Worm (Caenorhabditis elegans): ENCODE data around the gene mpst-7.
A peak's percentile ranks its signal among the peaks of the same experiment; 100 is the strongest.

mpst-7 gene

ce11 chrV:12907436-12907835, 53.5 kb downstream of the mpst-7 start:
- peak; percentile 43 for TF ChIP-seq hlh-1 (tag; optimal IDR thresholded peaks at IDR 0.05)
- TF ChIP-seq nhr-12 (tag; optimal IDR thresholded peaks at IDR 0.05), result no peak
- TF ChIP-seq unc-62 (GFP tag; optimal IDR thresholded peaks at IDR 0.05), result peak; percentile 79

ce11 chrV:12906732-12907131, 54.2 kb downstream of the mpst-7 start, which contains the start of gene ttr-29:
ttr-29 (minus strand) TSS chrV:12906832.
- no peak for TF ChIP-seq lin-13 (tag; optimal IDR thresholded peaks at IDR 0.05)
